Fruit fly (Drosophila melanogaster): Measurements from ENCODE around the gene sc.

Gene sc

dm6 chrX:395746-396145 is at the start of gene sc:
TSS of gene sc (plus strand) at chrX:396060.
- TF ChIP-seq pan (optimal IDR thresholded peaks at IDR 0.05), result no peak
- TF ChIP-seq usp (GFP tag; optimal IDR thresholded peaks at IDR 0.05), result no peak
- TF ChIP-seq psq (optimal IDR thresholded peaks at IDR 0.05), result no peak
- no peak for TF ChIP-seq CG8478 (optimal IDR thresholded peaks at IDR 0.05)
- TF ChIP-seq Dll (optimal IDR thresholded peaks at IDR 0.05), result no peak
- TF ChIP-seq EcR (GFP tag; optimal IDR thresholded peaks at IDR 0.05), result no peak

- TF ChIP-seq pan (optimal IDR thresholded peaks at IDR 0.05) (no peak), Dll (optimal IDR thresholded peaks at IDR 0.05) (no peak), psq (optimal IDR thresholded peaks at IDR 0.05) (no peak), CG8478 (optimal IDR thresholded peaks at IDR 0.05) (no peak), EcR (GFP tag; optimal IDR thresholded peaks at IDR 0.05) (no peak), usp (GFP tag; optimal IDR thresholded peaks at IDR 0.05) (no peak)
Observed at dm6 chrX:350266-350665, 45.6 kb upstream of the sc start, which contains the start of gene CG43181. TSS of gene CG43181 (plus strand) at chrX:350566.

dm6 chrX:350970-351369 is 44.9 kb upstream of the sc start:
- TF ChIP-seq EcR (GFP tag; optimal IDR thresholded peaks at IDR 0.05) (no peak), CG8478 (optimal IDR thresholded peaks at IDR 0.05) (no peak), usp (GFP tag; optimal IDR thresholded peaks at IDR 0.05) (no peak), psq (optimal IDR thresholded peaks at IDR 0.05) (no peak), Dll (optimal IDR thresholded peaks at IDR 0.05) (no peak), pan (optimal IDR thresholded peaks at IDR 0.05) (no peak)

dm6 chrX:351599-351998 is 44.3 kb upstream of the sc start:
- TF ChIP-seq Dll (optimal IDR thresholded peaks at IDR 0.05) (no peak), psq (optimal IDR thresholded peaks at IDR 0.05) (no peak), CG8478 (optimal IDR thresholded peaks at IDR 0.05) (no peak), EcR (GFP tag; optimal IDR thresholded peaks at IDR 0.05) (no peak)

- TF ChIP-seq pan (optimal IDR thresholded peaks at IDR 0.05) (no peak), EcR (GFP tag; optimal IDR thresholded peaks at IDR 0.05) (no peak), Dll (optimal IDR thresholded peaks at IDR 0.05) (no peak), psq (optimal IDR thresholded peaks at IDR 0.05) (no peak), CG8478 (optimal IDR thresholded peaks at IDR 0.05) (no peak), usp (GFP tag; optimal IDR thresholded peaks at IDR 0.05) (no peak)
Observed at dm6 chrX:352767-353166, 43.1 kb upstream of the sc start, which contains the start of gene CG43182. TSS of gene CG43182 (plus strand) at chrX:353067.

dm6 chrX:353929-354515 is 41.8 kb upstream of the sc start:
- TF ChIP-seq Dll (optimal IDR thresholded peaks at IDR 0.05) (no peak), CG8478 (optimal IDR thresholded peaks at IDR 0.05) (no peak), pan (optimal IDR thresholded peaks at IDR 0.05) (no peak), usp (GFP tag; optimal IDR thresholded peaks at IDR 0.05) (no peak), EcR (GFP tag; optimal IDR thresholded peaks at IDR 0.05) (no peak), psq (optimal IDR thresholded peaks at IDR 0.05) (no peak)

dm6 chrX:356232-356631 is 39.6 kb upstream of the sc start, which contains the start of gene y:
TSS of gene y (plus strand) at chrX:356509.
- no peak for TF ChIP-seq psq (optimal IDR thresholded peaks at IDR 0.05)

dm6 chrX:361418-361817 is 34.4 kb upstream of the sc start:
- TF ChIP-seq pan (optimal IDR thresholded peaks at IDR 0.05), result no peak
- TF ChIP-seq usp (GFP tag; optimal IDR thresholded peaks at IDR 0.05), result no peak
- TF ChIP-seq Dll (optimal IDR thresholded peaks at IDR 0.05), result no peak
- TF ChIP-seq CG8478 (optimal IDR thresholded peaks at IDR 0.05), result no peak
- TF ChIP-seq EcR (GFP tag; optimal IDR thresholded peaks at IDR 0.05), result no peak
- no peak for TF ChIP-seq psq (optimal IDR thresholded peaks at IDR 0.05)

dm6 chrX:362073-362674 is 33.7 kb upstream of the sc start:
- TF ChIP-seq usp (GFP tag; optimal IDR thresholded peaks at IDR 0.05) (no peak), EcR (GFP tag; optimal IDR thresholded peaks at IDR 0.05) (no peak), psq (optimal IDR thresholded peaks at IDR 0.05) (no peak), CG8478 (optimal IDR thresholded peaks at IDR 0.05) (no peak), pan (optimal IDR thresholded peaks at IDR 0.05) (no peak), Dll (optimal IDR thresholded peaks at IDR 0.05) (no peak)

- TF ChIP-seq usp (GFP tag; optimal IDR thresholded peaks at IDR 0.05) (no peak), psq (optimal IDR thresholded peaks at IDR 0.05) (no peak), CG8478 (optimal IDR thresholded peaks at IDR 0.05) (no peak)
Observed at dm6 chrX:364006-364405, 31.9 kb upstream of the sc start.

- TF ChIP-seq EcR (GFP tag; optimal IDR thresholded peaks at IDR 0.05) (no peak), Dll (optimal IDR thresholded peaks at IDR 0.05) (no peak), pan (optimal IDR thresholded peaks at IDR 0.05) (no peak), CG8478 (optimal IDR thresholded peaks at IDR 0.05) (no peak), psq (optimal IDR thresholded peaks at IDR 0.05) (no peak)
Observed at dm6 chrX:366854-367253, 29.0 kb upstream of the sc start.

dm6 chrX:369645-370174 is 26.1 kb upstream of the sc start, which contains the start of gene ac:
TSS of gene ac (plus strand) at chrX:370031.
- TF ChIP-seq psq (optimal IDR thresholded peaks at IDR 0.05) (no peak), pan (optimal IDR thresholded peaks at IDR 0.05) (no peak), Dll (optimal IDR thresholded peaks at IDR 0.05) (no peak), CG8478 (optimal IDR thresholded peaks at IDR 0.05) (no peak), usp (GFP tag; optimal IDR thresholded peaks at IDR 0.05) (no peak), EcR (GFP tag; optimal IDR thresholded peaks at IDR 0.05) (no peak)

dm6 chrX:377388-377787 is 18.5 kb upstream of the sc start:
- TF ChIP-seq CG8478 (optimal IDR thresholded peaks at IDR 0.05), result no peak
- no peak for TF ChIP-seq EcR (GFP tag; optimal IDR thresholded peaks at IDR 0.05)
- no peak for TF ChIP-seq Dll (optimal IDR thresholded peaks at IDR 0.05)
- TF ChIP-seq usp (GFP tag; optimal IDR thresholded peaks at IDR 0.05), result no peak
- no peak for TF ChIP-seq psq (optimal IDR thresholded peaks at IDR 0.05)
- TF ChIP-seq pan (optimal IDR thresholded peaks at IDR 0.05), result no peak
